Worm (Caenorhabditis elegans) whole organism, dauer: ENCODE data around the gene C54G10.1.

Experiments used
- unc-62 ChIP-seq: sonication (generic microtip); optimal IDR thresholded peaks from 2 replicates; lab custom pipeline; 2017; ENCODE audit warnings: missing biosample characterization, missing genetic modification reagents, missing genetic modification characterization

Gene C54G10.1

DNA sequence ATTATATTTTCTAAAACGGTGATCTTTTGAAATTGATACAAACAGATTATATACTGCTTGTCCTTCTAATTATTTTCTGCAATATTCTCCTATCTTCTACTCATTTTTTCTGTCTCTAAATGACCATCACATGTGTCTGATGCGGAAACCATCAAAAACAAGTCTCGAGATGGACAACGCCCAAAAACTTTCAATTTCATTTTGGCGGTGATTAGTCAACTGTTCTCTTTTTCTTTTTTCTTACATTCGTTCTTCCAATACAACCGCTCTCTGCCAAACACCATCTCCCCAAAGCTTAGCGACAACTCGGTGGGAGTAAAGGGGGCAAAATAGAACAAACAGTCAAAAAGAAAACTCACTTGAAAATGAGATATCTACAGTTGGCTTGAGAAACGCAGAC is 7.6 kb upstream of the C54G10.1 start:
- TF ChIP-seq unc-62 (GFP tag; lab: Kevin White, UChicago) = no peak

DNA sequence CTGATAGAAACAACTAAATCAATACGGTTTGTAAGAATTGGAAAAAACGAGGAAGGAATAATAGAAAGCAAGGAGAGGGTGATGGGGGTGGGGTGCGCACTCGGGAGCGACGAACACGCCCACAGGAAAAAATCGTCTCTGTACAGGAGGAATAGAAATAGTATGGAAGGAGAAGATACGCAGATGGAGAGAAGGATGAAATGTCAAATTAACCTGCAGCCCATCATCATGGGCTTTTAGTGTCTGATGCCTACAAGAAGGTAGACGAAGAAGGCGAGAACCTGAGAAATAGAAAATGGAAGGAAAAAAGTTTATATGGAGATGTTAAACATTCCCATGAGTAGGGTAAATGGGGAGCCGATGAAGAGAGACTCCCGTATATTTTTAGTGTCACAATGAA is 5.8 kb upstream of the C54G10.1 start, which contains the start of gene F43D2.6:
Gene F43D2.6, minus strand, starts transcription at position 62 of the 400 bp plus-strand sequence.
- TF ChIP-seq unc-62 (GFP tag; lab: Kevin White, UChicago) = no peak

DNA sequence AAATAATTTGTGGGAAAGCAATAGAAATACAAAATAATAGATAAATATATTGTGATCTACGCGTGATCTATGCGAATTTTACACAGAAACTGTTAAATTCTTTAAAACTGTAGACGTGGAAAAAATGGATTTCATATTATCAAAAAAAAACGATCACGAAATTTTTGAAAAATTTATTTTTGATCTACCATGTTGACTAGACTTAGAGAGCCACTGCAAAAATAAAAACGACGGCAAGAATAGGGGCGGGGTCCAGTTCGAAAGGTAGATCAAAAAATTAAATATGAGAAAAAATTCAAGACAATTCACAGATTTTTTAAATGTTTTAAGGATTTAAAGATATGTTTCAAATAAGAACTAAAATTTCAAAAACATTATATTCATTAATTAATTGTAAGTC is 2.8 kb upstream of the C54G10.1 start:
- no peak for TF ChIP-seq unc-62 (GFP tag; lab: Kevin White, UChicago)

ce11 chrV:14640071-14640470 is 830 bp upstream of the C54G10.1 start, which contains the start of gene F43D2.7:
TSS of gene F43D2.7 (minus strand) at chrV:14640171.
- TF ChIP-seq unc-62 (GFP tag; lab: Kevin White, UChicago) = no peak

DNA sequence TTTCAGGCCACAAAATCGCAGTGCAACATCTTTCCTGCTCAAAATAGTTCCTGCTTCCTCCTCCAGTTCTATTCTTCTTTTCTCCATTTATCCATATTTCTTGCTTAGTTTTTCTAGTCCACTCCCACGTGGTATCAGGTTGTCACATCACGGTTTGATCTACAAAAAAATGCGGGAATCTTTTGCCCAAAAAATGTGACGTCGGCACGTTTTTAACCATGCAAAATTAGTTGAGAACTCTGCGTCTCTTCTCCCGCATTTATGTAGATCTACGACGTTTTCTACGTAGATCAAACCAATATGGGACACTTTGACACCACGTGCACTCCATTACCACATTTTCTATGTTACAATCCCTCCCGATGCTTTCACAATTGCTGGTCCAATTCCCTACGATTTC is 1.1 kb downstream of the C54G10.1 start:
- no peak for TF ChIP-seq unc-62 (GFP tag; lab: Kevin White, UChicago)

DNA sequence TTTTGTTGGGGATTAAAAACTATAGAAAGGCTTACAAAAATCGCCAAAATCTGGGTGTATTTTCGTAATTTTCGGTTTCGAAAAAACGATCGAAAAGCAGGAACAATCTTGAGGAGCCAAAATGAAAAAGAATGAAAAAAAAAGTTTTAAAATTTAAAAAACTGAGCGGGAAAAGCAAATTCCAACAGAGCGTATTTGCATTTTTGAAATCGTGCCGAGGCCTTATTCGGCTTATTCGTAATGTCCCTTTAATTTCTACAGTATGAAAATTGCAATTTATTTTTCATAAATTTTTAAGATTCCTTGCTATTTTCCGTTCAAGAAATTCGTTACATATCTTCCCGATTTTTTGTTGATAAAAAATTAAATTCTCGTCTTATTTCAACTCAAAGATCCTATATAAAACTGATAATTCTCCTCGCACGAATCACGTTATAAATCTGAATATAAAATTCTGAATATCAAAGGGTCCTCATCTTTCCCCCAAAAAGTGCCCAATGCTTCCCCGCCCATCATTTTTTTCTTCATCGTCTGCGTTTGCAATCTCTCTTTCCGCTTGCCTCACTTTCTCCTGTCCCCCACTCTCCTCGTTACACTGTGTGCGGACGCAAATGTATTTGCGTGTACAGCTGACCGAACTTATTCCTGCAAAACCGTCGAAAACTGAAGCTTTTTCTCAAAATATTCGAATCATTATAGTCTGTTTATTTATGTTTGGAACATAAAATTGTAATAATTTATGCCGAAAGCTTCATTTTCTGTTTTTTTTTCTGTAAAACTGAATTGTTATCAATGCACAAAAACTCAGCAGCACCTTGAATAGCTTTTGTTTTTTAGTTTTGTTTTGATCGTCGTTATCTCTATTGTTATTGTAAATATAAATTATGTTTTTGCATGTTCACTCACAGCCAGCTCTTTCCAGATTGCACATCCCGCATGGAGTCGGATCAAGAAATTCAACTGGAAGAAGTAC is 5.2 kb downstream of the C54G10.1 start, which contains the start of the genes rfc-1 and pmp-3:
Gene rfc-1, minus strand, starts transcription at position 163 of the 973 bp plus-strand sequence.
Gene pmp-3, plus strand, starts transcription at position 923 of the 973 bp plus-strand sequence.
- TF ChIP-seq unc-62 (GFP tag; lab: Kevin White, UChicago) = no peak

DNA sequence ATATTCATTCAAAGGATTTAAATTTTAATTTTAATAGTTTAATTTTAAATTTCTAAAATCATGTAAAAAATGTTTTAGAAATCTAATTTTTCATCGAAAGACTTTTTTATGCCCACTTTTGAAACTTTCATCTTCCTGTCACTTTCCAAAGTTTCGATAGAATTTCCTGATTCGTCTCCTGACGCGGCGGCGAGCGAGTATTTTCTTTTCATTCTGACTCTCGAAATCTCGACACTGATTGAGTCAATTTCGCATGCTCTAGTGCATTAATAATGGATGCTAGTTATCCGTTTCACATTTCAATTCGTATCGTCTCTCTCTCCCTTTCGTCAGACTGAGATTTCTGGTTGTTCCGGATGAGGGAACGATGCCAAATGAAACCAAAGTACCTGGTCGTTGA is 7.9 kb downstream of the C54G10.1 start:
- TF ChIP-seq unc-62 (GFP tag; lab: Kevin White, UChicago) = no peak

- no peak for TF ChIP-seq unc-62 (GFP tag; lab: Kevin White, UChicago)
Measured at ce11 chrV:14649929-14650328, 9.0 kb downstream of the C54G10.1 start.

- TF ChIP-seq unc-62 (GFP tag; lab: Kevin White, UChicago) = no peak
Measured at ce11 chrV:14650631-14651030, 9.7 kb downstream of the C54G10.1 start.

- no peak for TF ChIP-seq unc-62 (GFP tag; lab: Kevin White, UChicago)
Measured at ce11 chrV:14655689-14656088, 14.8 kb downstream of the C54G10.1 start.

- no peak for TF ChIP-seq unc-62 (GFP tag; lab: Kevin White, UChicago)
Measured at ce11 chrV:14656970-14657369, 16.1 kb downstream of the C54G10.1 start.

DNA sequence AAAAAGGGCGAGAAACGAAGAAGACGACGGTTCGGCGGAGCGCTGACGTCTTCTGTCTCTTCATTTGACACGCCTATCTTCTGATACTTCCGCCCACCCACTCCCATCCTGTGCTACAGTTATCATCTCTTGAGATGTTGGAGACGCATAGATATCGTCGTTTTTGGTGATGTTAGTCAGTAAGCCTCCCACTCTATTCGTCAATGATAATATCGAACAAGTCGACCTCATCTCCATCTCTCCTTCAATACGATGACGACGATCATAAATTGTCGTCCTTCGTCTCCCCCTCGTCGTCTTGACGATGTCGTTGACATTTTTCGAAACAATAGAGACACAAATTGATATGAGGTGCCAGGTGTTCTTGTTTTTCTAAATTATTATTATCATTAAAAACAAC is 17.2 kb downstream of the C54G10.1 start, which contains the start of gene slc-25A29:
Gene slc-25A29, minus strand, starts transcription at position 45 of the 400 bp plus-strand sequence.
- TF ChIP-seq unc-62 (GFP tag; lab: Kevin White, UChicago) = no peak

ce11 chrV:14659595-14659994 is 18.7 kb downstream of the C54G10.1 start:
- TF ChIP-seq unc-62 (GFP tag; lab: Kevin White, UChicago) = no peak

ce11 chrV:14660608-14661355 is 19.9 kb downstream of the C54G10.1 start, which contains the start of gene srh-17:
TSS of gene srh-17 (plus strand) at chrV:14661305.
- no peak for TF ChIP-seq unc-62 (GFP tag; lab: Kevin White, UChicago)

ce11 chrV:14663006-14663405 is 22.1 kb downstream of the C54G10.1 start, which contains the start of gene C47E8.9:
TSS of gene C47E8.9 (plus strand) at chrV:14663306.
- TF ChIP-seq unc-62 (GFP tag; lab: Kevin White, UChicago) = no peak

- no peak for TF ChIP-seq unc-62 (GFP tag; lab: Kevin White, UChicago)
Measured at ce11 chrV:14665728-14666127, 24.8 kb downstream of the C54G10.1 start, which contains the start of gene C47E8.1. TSS of gene C47E8.1 (plus strand) at chrV:14666028.
